Fruit fly (Drosophila melanogaster): ENCODE results near the gene Patsas.
A peak's percentile ranks its signal among the peaks of the same experiment; 100 is the strongest.

Gene Patsas

dm6 chr2L:12103231-12104210 is at the start of gene Patsas, which contains the start of gene ThrRS:
Gene Patsas, minus strand, starts transcription at chr2L:12103285.
Gene ThrRS, plus strand, starts transcription at chr2L:12103751.
- TF ChIP-seq CG7101 (tag; optimal IDR thresholded peaks at IDR 0.05), result peak; percentile 80
- TF ChIP-seq ovo (GFP tag; optimal IDR thresholded peaks at IDR 0.05), result peak; percentile 51
- TF ChIP-seq Hr96 (GFP tag; optimal IDR thresholded peaks at IDR 0.05), result peak; percentile 66
- TF ChIP-seq cnc (optimal IDR thresholded peaks at IDR 0.05), result no peak
- TF ChIP-seq CG1620 (GFP tag; optimal IDR thresholded peaks at IDR 0.05), result peak; percentile 70
- TF ChIP-seq Mnt (GFP tag; optimal IDR thresholded peaks at IDR 0.05), result peak; percentile 87
- TF ChIP-seq CG12768 (GFP tag; optimal IDR thresholded peaks at IDR 0.05), result peak; percentile 77
- peak; percentile 69 for TF ChIP-seq pad (GFP tag; optimal IDR thresholded peaks at IDR 0.05)
- TF ChIP-seq Crg-1 (GFP tag; optimal IDR thresholded peaks at IDR 0.05), result peak; percentile 23
- peak; percentile 72 for TF ChIP-seq CG33017 (tag; optimal IDR thresholded peaks at IDR 0.05)
- TF ChIP-seq cic (GFP tag; optimal IDR thresholded peaks at IDR 0.05), result peak; percentile 39
- TF ChIP-seq kay (GFP tag; ENCODE audit: borderline replicate concordance), result no peak
- TF ChIP-seq CG7045 (GFP tag; optimal IDR thresholded peaks at IDR 0.05), result peak; percentile 89
- TF ChIP-seq Clk (GFP tag; optimal IDR thresholded peaks at IDR 0.05), result peak; percentile 39
- peak; percentile 84 for TF ChIP-seq toe (GFP tag; optimal IDR thresholded peaks at IDR 0.05)
- TF ChIP-seq CG5204 (GFP tag; optimal IDR thresholded peaks at IDR 0.05), result no peak
- peak; percentile 76 for TF ChIP-seq CG11617 (GFP tag; optimal IDR thresholded peaks at IDR 0.05)
- TF ChIP-seq CG14711 (tag; optimal IDR thresholded peaks at IDR 0.05), result peak; percentile 86
- TF ChIP-seq tj (GFP tag; optimal IDR thresholded peaks at IDR 0.05), result peak; percentile 67
- peak; percentile 50 for TF ChIP-seq bab1 (GFP tag; optimal IDR thresholded peaks at IDR 0.05)

DNA sequence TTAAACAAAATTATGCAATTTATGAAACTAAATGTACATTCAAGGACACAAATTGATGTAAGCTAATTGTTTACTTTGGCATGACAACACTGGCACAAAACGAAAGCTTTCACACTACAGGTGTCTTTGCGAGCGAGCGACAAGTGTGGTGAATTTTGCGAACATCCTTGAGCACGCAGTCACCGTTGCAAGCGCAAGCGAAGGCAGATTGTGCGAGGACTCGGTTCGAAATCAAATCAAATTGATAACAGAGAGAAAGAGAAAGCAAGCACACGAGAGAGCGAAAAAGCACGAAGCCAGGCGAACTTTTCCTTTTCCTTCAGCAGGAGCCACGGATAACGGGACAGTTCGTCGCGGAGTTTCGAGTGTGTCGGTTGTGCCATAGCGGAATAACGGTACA is 39.4 kb upstream of the Patsas start, which contains the start of gene CG31760:
Gene CG31760 (plus strand): TSS at position 342 of the 400 bp plus-strand sequence.
- no peak for TF ChIP-seq CG33017 (tag; optimal IDR thresholded peaks at IDR 0.05)
- no peak for TF ChIP-seq tj (GFP tag; optimal IDR thresholded peaks at IDR 0.05)

DNA sequence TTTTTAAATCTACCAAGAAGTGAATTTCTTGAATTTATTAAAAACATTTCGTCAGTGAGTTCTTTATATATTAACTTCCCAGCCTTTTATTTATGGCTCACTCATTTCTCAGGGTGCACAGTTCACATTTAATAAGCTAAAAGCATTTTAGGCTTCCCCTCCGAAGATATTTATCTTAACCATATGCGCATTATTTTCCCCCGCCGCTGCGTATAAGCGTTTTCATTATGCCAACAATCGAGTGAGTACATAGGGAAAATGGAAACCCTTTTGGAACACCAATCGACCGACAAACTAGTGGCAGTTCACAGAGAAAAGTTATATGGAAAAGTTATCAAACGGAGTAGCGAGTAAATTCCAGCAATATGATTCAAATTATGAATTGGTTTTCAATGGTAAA is 34.6 kb upstream of the Patsas start, which contains the start of gene Gr33a:
Gene Gr33a (plus strand): TSS at position 301 of the 400 bp plus-strand sequence.
- TF ChIP-seq Crg-1 (GFP tag; optimal IDR thresholded peaks at IDR 0.05) (no peak), CG5204 (GFP tag; optimal IDR thresholded peaks at IDR 0.05) (no peak), CG11617 (GFP tag; optimal IDR thresholded peaks at IDR 0.05) (no peak), kay (GFP tag; ENCODE audit: borderline replicate concordance) (peak; percentile 4)

- no peak for TF ChIP-seq ovo (GFP tag; optimal IDR thresholded peaks at IDR 0.05)
- no peak for TF ChIP-seq CG11617 (GFP tag; optimal IDR thresholded peaks at IDR 0.05)
- TF ChIP-seq CG12768 (GFP tag; optimal IDR thresholded peaks at IDR 0.05), result no peak
- no peak for TF ChIP-seq CG33017 (tag; optimal IDR thresholded peaks at IDR 0.05)
- no peak for TF ChIP-seq CG5204 (GFP tag; optimal IDR thresholded peaks at IDR 0.05)
- no peak for TF ChIP-seq kay (GFP tag; ENCODE audit: borderline replicate concordance)
- TF ChIP-seq Hr96 (GFP tag; optimal IDR thresholded peaks at IDR 0.05), result no peak
- TF ChIP-seq CG1620 (GFP tag; optimal IDR thresholded peaks at IDR 0.05), result no peak
- no peak for TF ChIP-seq tj (GFP tag; optimal IDR thresholded peaks at IDR 0.05)
- no peak for TF ChIP-seq Crg-1 (GFP tag; optimal IDR thresholded peaks at IDR 0.05)
- TF ChIP-seq CG7101 (tag; optimal IDR thresholded peaks at IDR 0.05), result no peak
- no peak for TF ChIP-seq CG14711 (tag; optimal IDR thresholded peaks at IDR 0.05)
- no peak for TF ChIP-seq bab1 (GFP tag; optimal IDR thresholded peaks at IDR 0.05)
- no peak for TF ChIP-seq Mnt (GFP tag; optimal IDR thresholded peaks at IDR 0.05)
- no peak for TF ChIP-seq Clk (GFP tag; optimal IDR thresholded peaks at IDR 0.05)
- TF ChIP-seq pad (GFP tag; optimal IDR thresholded peaks at IDR 0.05), result no peak
- no peak for TF ChIP-seq cnc (optimal IDR thresholded peaks at IDR 0.05)
- TF ChIP-seq CG7045 (GFP tag; optimal IDR thresholded peaks at IDR 0.05), result no peak
- no peak for TF ChIP-seq toe (GFP tag; optimal IDR thresholded peaks at IDR 0.05)
- no peak for TF ChIP-seq cic (GFP tag; optimal IDR thresholded peaks at IDR 0.05)
These were observed 31.0 kb upstream of the Patsas start for dm6 chr2L:12134125-12134378.

dm6 chr2L:12133275-12134124 is 30.4 kb upstream of the Patsas start, which contains the start of gene rho-6:
Gene rho-6, minus strand, starts transcription at chr2L:12133411.
- no peak for TF ChIP-seq kay (GFP tag; ENCODE audit: borderline replicate concordance)
- no peak for TF ChIP-seq cic (GFP tag; optimal IDR thresholded peaks at IDR 0.05)
- TF ChIP-seq Clk (GFP tag; optimal IDR thresholded peaks at IDR 0.05), result no peak
- TF ChIP-seq CG11617 (GFP tag; optimal IDR thresholded peaks at IDR 0.05), result no peak
- TF ChIP-seq CG5204 (GFP tag; optimal IDR thresholded peaks at IDR 0.05), result no peak
- no peak for TF ChIP-seq cnc (optimal IDR thresholded peaks at IDR 0.05)
- no peak for TF ChIP-seq CG7045 (GFP tag; optimal IDR thresholded peaks at IDR 0.05)
- TF ChIP-seq pad (GFP tag; optimal IDR thresholded peaks at IDR 0.05), result no peak
- TF ChIP-seq bab1 (GFP tag; optimal IDR thresholded peaks at IDR 0.05), result no peak
- TF ChIP-seq CG7101 (tag; optimal IDR thresholded peaks at IDR 0.05), result no peak
- no peak for TF ChIP-seq CG33017 (tag; optimal IDR thresholded peaks at IDR 0.05)
- TF ChIP-seq ovo (GFP tag; optimal IDR thresholded peaks at IDR 0.05), result no peak
- TF ChIP-seq CG14711 (tag; optimal IDR thresholded peaks at IDR 0.05), result no peak
- TF ChIP-seq Hr96 (GFP tag; optimal IDR thresholded peaks at IDR 0.05), result no peak
- no peak for TF ChIP-seq CG1620 (GFP tag; optimal IDR thresholded peaks at IDR 0.05)
- no peak for TF ChIP-seq tj (GFP tag; optimal IDR thresholded peaks at IDR 0.05)

Data from whole organism, adult.